Worm (Caenorhabditis elegans) whole organism, L4 larva: Measurements from ENCODE around the gene dsl-3.
"Not testable (repeated sequence)": the region's sequence is repeated elsewhere in the genome, so short reads cannot be mapped to it uniquely, and the experiment has no call there.

ENCODE experiments used
- dpl-1 ChIP-seq: fragments of 150-350 bp; optimal IDR thresholded peaks from 2 replicates; lab custom pipeline; 2014; ENCODE audit warnings: missing biosample characterization, missing genetic modification reagents, missing genetic modification characterization
- egl-27 ChIP-seq: sonication (generic microtip); optimal IDR thresholded peaks from 3 replicates; lab custom pipeline; 2017; ENCODE audit warnings: missing biosample characterization, missing genetic modification reagents, missing genetic modification characterization
- nhr-25 ChIP-seq: sonication (generic microtip); optimal IDR thresholded peaks from 2 replicates; lab custom pipeline; 2017; ENCODE audit warnings: missing genetic modification characterization, mild to moderate bottlenecking, missing compliant biosample characterization, antibody characterized with exemption, moderate library complexity, borderline replicate concordance; ENCODE audit not compliant: insufficient read depth
- nhr-6 ChIP-seq: fragments of 150-350 bp; optimal IDR thresholded peaks from 2 replicates; lab custom pipeline; 2014; ENCODE audit warnings: missing biosample characterization, missing genetic modification characterization
- nhr-76 ChIP-seq: fragments of 150-350 bp; optimal IDR thresholded peaks from 2 replicates; lab custom pipeline; 2014; ENCODE audit warnings: missing biosample characterization, missing genetic modification characterization
- pha-4 ChIP-seq, 2 experiments: fragments of 150-350 bp in 1 of 2; fragments of 200-800 bp in 1 of 2; sonication (Bioruptor generic) in 1 of 2; IDR thresholded peaks in 1 of 2; optimal IDR thresholded peaks in 1 of 2; 2 replicates each; pipeline versions ENCODE4 v1.3.6 to Lab custom; 2014 to 2022; ENCODE audit warnings: missing genetic modification characterization in 2 of 2, missing genetic modification reagents in 2 of 2, missing biosample characterization in 1 of 2, missing compliant biosample characterization in 1 of 2
- tra-1 ChIP-seq: fragments of 200-800 bp; sonication (Bioruptor generic); IDR thresholded peaks from 2 replicates; pipeline ENCODE4 v1.3.6; 2022; ENCODE audit warnings: missing genetic modification reagents, missing genetic modification characterization, missing compliant biosample characterization
- unc-130 ChIP-seq: sonication (generic microtip); optimal IDR thresholded peaks from 2 replicates; lab custom pipeline; 2016; ENCODE audit warnings: missing genetic modification reagents, missing genetic modification characterization, missing compliant biosample characterization
- unc-62 ChIP-seq, 3 experiments: fragments of 150-350 bp in 1 of 3; sonication (generic microtip); optimal IDR thresholded peaks in 2 of 3; peaks in 1 of 3; 1 replicate in 1 of 3; 2 replicates in 2 of 3; lab custom pipeline; 2014 to 2017; ENCODE audit warnings: missing biosample characterization in 3 of 3, missing genetic modification characterization in 3 of 3, missing genetic modification reagents in 3 of 3, missing genotype in 1 of 3
- zfp-2 ChIP-seq: sonication (generic microtip); optimal IDR thresholded peaks from 2 replicates; lab custom pipeline; 2016; ENCODE audit warnings: mild to moderate bottlenecking, missing genetic modification characterization, missing compliant biosample characterization

DNA sequence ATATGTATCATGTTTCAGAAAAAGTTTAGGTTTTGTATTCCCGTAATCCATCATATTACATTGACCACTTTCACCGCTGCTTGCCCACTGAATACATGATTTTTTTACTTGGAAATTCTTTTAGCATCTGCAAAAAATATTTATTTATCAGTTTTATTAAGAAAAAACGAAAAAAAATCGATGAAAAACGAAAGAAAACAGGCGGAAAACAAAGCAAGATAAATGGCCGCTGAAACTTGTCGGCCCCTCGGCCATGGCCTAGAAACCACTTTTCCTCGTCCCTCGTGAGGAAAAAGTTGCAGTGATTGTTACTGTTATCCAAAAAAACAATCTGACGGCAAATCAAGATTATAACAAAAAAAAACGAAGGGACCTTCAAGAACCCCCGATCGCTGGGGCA lies at the start of gene dsl-3:
- not testable (repeated sequence) for TF ChIP-seq zfp-2; unc-62 (GFP tag; optimal IDR thresholded peaks at IDR 0.05 in 1 of 2; lab: Kevin White, UChicago); unc-62 (tag; optimal IDR thresholded peaks at IDR 0.05; lab: Kevin White, UChicago); tra-1 (GFP tag; lab: Robert Waterston, UW); nhr-76 (tag; lab: Kevin White, UChicago); pha-4 (GFP tag; IDR thresholded peaks at IDR 0.05; lab: Robert Waterston, UW); pha-4 (tag; optimal IDR thresholded peaks at IDR 0.05; lab: Kevin White, UChicago); unc-130 (GFP tag; lab: Kevin White, UChicago); egl-27 (tag; lab: Kevin White, UChicago); dpl-1 (GFP tag; lab: Kevin White, UChicago); nhr-25 (tag; lab: Kevin White, UChicago); nhr-6 (tag; lab: Kevin White, UChicago)
